Worm (Caenorhabditis elegans): ENCODE measurements around the gene T03G11.10.
A peak's percentile ranks its signal among the peaks of the same experiment; 100 is the strongest.

T03G11.10 gene

DNA sequence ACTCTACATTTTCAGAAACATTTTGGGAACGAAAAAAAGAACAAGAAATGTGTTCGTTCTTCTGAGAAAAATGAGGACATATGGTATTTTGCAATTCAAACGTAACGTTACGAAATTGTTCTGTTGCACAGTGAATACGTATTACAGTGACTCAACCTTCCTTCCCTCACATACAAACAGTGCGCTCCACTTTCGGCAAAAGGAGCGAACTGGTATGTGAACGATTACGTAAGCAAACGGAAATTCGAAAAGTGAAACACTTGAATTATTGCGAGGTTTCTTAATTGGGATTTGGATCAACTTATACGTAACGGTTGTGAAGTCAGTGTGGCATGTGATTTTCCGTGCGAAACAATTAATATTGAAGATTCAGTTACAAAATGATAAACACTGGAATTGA lies 50.2 kb downstream of the T03G11.10 start:
- TF ChIP-seq daf-16 (GFP tag; optimal IDR thresholded peaks at IDR 0.05) (no peak), daf-16 (tag; optimal IDR thresholded peaks at IDR 0.05) (no peak), ceh-82 (tag; optimal IDR thresholded peaks at IDR 0.05) (no peak), Y5F2A.4 (GFP tag; optimal IDR thresholded peaks at IDR 0.05) (no peak), lin-38 (GFP tag; IDR thresholded peaks at IDR 0.05) (no peak), nhr-6 (tag; optimal IDR thresholded peaks at IDR 0.05) (no peak), unc-62 (GFP tag; optimal IDR thresholded peaks at IDR 0.05 in 1 of 2) (peak in 1 of 2 experiments; percentile 73), unc-62 (tag; optimal IDR thresholded peaks at IDR 0.05) (no peak), ctbp-1 (GFP tag; IDR thresholded peaks at IDR 0.05) (no peak), nhr-237 (tag; optimal IDR thresholded peaks at IDR 0.05) (no peak), Y105C5A.15 (GFP tag; IDR thresholded peaks at IDR 0.05) (no peak), mes-2 (tag; optimal IDR thresholded peaks at IDR 0.05; ENCODE audit: poor library complexity, severe bottlenecking) (peak; percentile 12), R02D3.7 (tag; optimal IDR thresholded peaks at IDR 0.05) (no peak), tra-1 (GFP tag; IDR thresholded peaks at IDR 0.05) (0 out of 2 replicates have a peak, but pooled peaks have one; percentile 7), Y48G9A.11 (GFP tag; IDR thresholded peaks at IDR 0.05) (no peak)

DNA sequence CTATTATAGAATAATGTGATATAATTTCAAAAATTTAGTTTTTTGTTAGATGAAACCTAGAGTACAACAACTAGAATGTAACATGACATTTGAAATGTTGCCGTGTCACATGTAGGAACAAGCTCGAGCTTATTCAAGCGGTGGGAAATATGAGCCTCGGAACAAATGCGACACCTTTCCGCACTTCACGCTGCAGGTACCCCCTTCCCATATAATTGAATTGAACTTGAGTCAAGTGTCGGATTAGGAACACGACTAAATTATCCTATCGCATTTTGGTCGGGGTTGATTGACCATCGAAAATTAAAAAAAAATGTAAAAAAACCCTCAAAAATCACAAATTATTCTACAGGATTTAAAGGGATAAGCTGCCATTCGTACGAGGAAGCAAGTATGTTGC lies 50.8 kb downstream of the T03G11.10 start:
- TF ChIP-seq aha-1 (tag) = peak; percentile 75
- no peak for TF ChIP-seq nhr-111 (GFP tag; optimal IDR thresholded peaks at IDR 0.05)
- TF ChIP-seq php-3 (GFP tag; IDR thresholded peaks at IDR 0.05) = no peak
- TF ChIP-seq zfp-3 (GFP tag; conservative IDR thresholded peaks at IDR 0.05) = no peak
- TF ChIP-seq fos-1 (tag; optimal IDR thresholded peaks at IDR 0.05) = no peak
- TF ChIP-seq set-16 (GFP tag; IDR thresholded peaks at IDR 0.05) = no peak
- peak; percentile 49 for TF ChIP-seq hlh-30 (tag; optimal IDR thresholded peaks at IDR 0.05; ENCODE audit: insufficient read depth)
- TF ChIP-seq sdz-12 (GFP tag; optimal IDR thresholded peaks at IDR 0.05) = no peak
- TF ChIP-seq pha-4 (GFP tag; IDR thresholded peaks at IDR 0.05) = no peak
- TF ChIP-seq pha-4 (tag; optimal IDR thresholded peaks at IDR 0.05) = no peak
- TF ChIP-seq gei-8 (GFP tag; optimal IDR thresholded peaks at IDR 0.05) = no peak
- TF ChIP-seq zfp-2 (tag; optimal IDR thresholded peaks at IDR 0.05) = no peak
- TF ChIP-seq hmg-1.1 (GFP tag; IDR thresholded peaks at IDR 0.05) = no peak
- no peak for TF ChIP-seq F49E8.2 (tag; optimal IDR thresholded peaks at IDR 0.05; ENCODE audit: borderline replicate concordance)

DNA sequence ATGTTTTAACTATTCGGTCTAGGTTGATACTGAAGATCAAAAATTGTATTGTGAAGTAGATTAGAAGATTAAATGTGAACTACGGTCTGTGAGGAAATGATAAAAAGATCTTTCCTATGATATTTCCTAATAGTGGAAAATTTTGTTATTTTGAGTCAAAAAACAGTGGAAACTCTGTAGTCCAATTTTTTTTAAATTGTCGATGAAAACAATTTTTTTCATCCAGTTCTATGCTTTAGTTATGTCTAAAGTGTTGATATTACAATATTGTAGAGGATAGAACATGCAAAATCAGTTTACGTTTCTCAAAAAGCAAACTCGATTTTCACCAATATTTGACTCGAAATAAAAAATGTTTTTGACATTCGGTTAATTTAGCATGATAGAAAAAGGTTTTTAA lies 51.3 kb downstream of the T03G11.10 start:
- TF ChIP-seq cey-2 (tag; optimal IDR thresholded peaks at IDR 0.05; ENCODE audit: borderline replicate concordance, insufficient read depth) = no peak
- TF ChIP-seq aha-1 (tag) = peak; percentile 92
- TF ChIP-seq T20F7.1 (GFP tag; optimal IDR thresholded peaks at IDR 0.05) = peak; percentile 6
- TF ChIP-seq gei-8 (GFP tag; optimal IDR thresholded peaks at IDR 0.05) = no peak

DNA sequence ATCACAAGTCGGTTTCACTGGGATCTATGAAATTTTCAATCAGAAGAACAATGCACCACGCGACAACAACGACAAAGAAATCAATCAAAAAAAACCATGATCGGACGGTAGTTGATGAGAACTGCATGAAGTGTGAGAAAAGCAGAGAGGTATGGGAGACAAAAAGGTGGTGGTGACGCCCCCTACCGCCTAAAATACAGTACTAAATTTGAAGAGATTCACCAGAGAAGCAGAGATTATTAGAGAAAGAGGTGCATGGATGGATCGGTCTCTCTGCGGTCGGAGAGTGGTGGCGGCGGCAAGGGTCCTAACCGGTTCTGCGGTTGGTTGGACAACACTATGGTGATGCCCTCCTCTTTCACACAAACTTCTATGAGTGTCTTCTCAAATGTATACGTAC lies 51.7 kb downstream of the T03G11.10 start:
- TF ChIP-seq ZK546.5 (tag; optimal IDR thresholded peaks at IDR 0.05) (no peak), php-3 (GFP tag; IDR thresholded peaks at IDR 0.05) (no peak), rbr-2 (tag; optimal IDR thresholded peaks at IDR 0.05) (peak; percentile 40), D1046.2 (GFP tag; IDR thresholded peaks at IDR 0.05) (no peak), attf-4 (tag; optimal IDR thresholded peaks at IDR 0.05) (no peak), skn-1 (tag; optimal IDR thresholded peaks at IDR 0.05) (no peak), egl-43 (GFP tag; IDR thresholded peaks at IDR 0.05) (peak; percentile 65; the same call in 1 of the 2 replicates), mep-1 (tag; optimal IDR thresholded peaks at IDR 0.05) (peak; percentile 42), duxl-1 (tag; optimal IDR thresholded peaks at IDR 0.05; ENCODE audit: poor library complexity) (peak; percentile 40), tra-1 (GFP tag; IDR thresholded peaks at IDR 0.05) (0 out of 2 replicates have a peak, but pooled peaks have one; percentile 34), F10B5.3 (tag; optimal IDR thresholded peaks at IDR 0.05) (no peak), lin-15B (tag; optimal IDR thresholded peaks at IDR 0.05) (no peak), nhr-42 (GFP tag; IDR thresholded peaks at IDR 0.05) (no peak), spr-1 (tag; optimal IDR thresholded peaks at IDR 0.05) (peak; percentile 18), ctbp-1 (GFP tag; IDR thresholded peaks at IDR 0.05) (peak; percentile 59; the same call in 1 of the 2 replicates), dve-1 (tag; optimal IDR thresholded peaks at IDR 0.05; ENCODE audit: insufficient read depth) (peak; percentile 44), F37D6.2 (tag; optimal IDR thresholded peaks at IDR 0.05) (no peak), nhr-25 (tag; optimal IDR thresholded peaks at IDR 0.05; ENCODE audit: borderline replicate concordance, insufficient read depth) (peak; percentile 17), ama-1 (optimal IDR thresholded peaks at IDR 0.05) (no peak), aha-1 (tag) (no peak), set-16 (GFP tag; IDR thresholded peaks at IDR 0.05) (peak; percentile 41), Y48G9A.11 (GFP tag; IDR thresholded peaks at IDR 0.05) (no peak)

All from whole organism, L4 larva.